Fruit fly (Drosophila melanogaster): ENCODE measurements around the gene CG13088.
A peak's percentile ranks its signal among the peaks of the same experiment; 100 is the strongest.

CG13088 gene

dm6 chr2L:8535394-8536176 is 46.8 kb downstream of the CG13088 start:
- TF ChIP-seq bab1 (GFP tag; optimal IDR thresholded peaks at IDR 0.05), result peak; percentile 83
- no peak for TF ChIP-seq cnc (optimal IDR thresholded peaks at IDR 0.05)
- TF ChIP-seq pad (GFP tag; optimal IDR thresholded peaks at IDR 0.05), result peak; percentile 71
- TF ChIP-seq kay (GFP tag; ENCODE audit: borderline replicate concordance), result peak; percentile 70
- TF ChIP-seq tj (GFP tag; optimal IDR thresholded peaks at IDR 0.05), result peak; percentile 36
- TF ChIP-seq CG5204 (GFP tag; optimal IDR thresholded peaks at IDR 0.05), result peak; percentile 61
- peak; percentile 49 for TF ChIP-seq CG1620 (GFP tag; optimal IDR thresholded peaks at IDR 0.05)
- TF ChIP-seq toe (GFP tag; optimal IDR thresholded peaks at IDR 0.05), result peak; percentile 16
- TF ChIP-seq CG12768 (GFP tag; optimal IDR thresholded peaks at IDR 0.05), result peak; percentile 71
- peak; percentile 88 for TF ChIP-seq CG33017 (tag; optimal IDR thresholded peaks at IDR 0.05)
- peak; percentile 94 for TF ChIP-seq CG11617 (GFP tag; optimal IDR thresholded peaks at IDR 0.05)
- no peak for TF ChIP-seq cic (GFP tag; optimal IDR thresholded peaks at IDR 0.05)
- TF ChIP-seq CG7101 (tag; optimal IDR thresholded peaks at IDR 0.05), result peak; percentile 87
- TF ChIP-seq Hr96 (GFP tag; optimal IDR thresholded peaks at IDR 0.05), result peak; percentile 47
- no peak for TF ChIP-seq Clk (GFP tag; optimal IDR thresholded peaks at IDR 0.05)
- peak; percentile 81 for TF ChIP-seq CG14711 (tag; optimal IDR thresholded peaks at IDR 0.05)
- peak; percentile 59 for TF ChIP-seq ovo (GFP tag; optimal IDR thresholded peaks at IDR 0.05)
- TF ChIP-seq Crg-1 (GFP tag; optimal IDR thresholded peaks at IDR 0.05), result peak; percentile 40
- peak; percentile 89 for TF ChIP-seq CG7045 (GFP tag; optimal IDR thresholded peaks at IDR 0.05)
- TF ChIP-seq Mnt (GFP tag; optimal IDR thresholded peaks at IDR 0.05), result no peak

DNA sequence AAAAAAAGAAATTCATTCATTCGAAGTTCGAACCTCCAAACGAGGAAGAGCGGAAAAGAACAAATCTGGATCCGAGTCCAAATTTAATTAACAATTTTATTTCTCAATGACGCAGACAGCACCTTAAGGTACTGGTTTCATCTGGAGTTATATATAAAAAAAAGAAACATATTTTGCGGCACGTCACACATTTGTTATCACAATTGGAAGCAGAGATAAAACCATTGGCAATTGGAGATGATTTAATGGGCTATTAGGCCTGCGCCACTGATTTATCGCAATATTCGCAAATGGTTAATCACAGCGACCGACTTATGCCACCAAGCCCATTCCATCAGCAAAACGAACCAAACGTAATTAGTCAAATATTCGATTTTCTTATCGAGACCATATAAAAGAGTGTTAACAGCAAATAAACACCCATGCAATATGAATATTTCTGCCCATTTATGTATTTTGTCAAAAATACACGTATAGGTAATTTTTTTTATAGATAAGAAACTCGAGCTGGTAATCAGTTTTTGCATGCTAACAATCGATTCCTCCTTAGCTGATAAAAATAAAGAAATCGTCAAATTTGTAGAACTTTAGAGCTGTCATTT is 49.8 kb downstream of the CG13088 start:
- TF ChIP-seq Crg-1 (GFP tag; optimal IDR thresholded peaks at IDR 0.05) (no peak), kay (GFP tag; ENCODE audit: borderline replicate concordance) (peak; percentile 65)

All from whole organism, adult.